Fruit fly (Drosophila melanogaster) whole organism, embryonic: ENCODE data around the gene Vps52.

Experiments
- Adf1 ChIP-seq: fragments of 200-800 bp; sonication (Bioruptor generic); IDR thresholded peaks from 2 replicates; pipeline ENCODE4 v1.3.6; 2022; ENCODE audit warnings: missing biosample characterization, missing genetic modification characterization
- CG10147 ChIP-seq: fragments of 200-800 bp; sonication (Bioruptor generic); optimal IDR thresholded peaks from 2 replicates; lab custom pipeline; 2019; ENCODE audit warnings: missing biosample characterization, mild to moderate bottlenecking, missing genetic modification characterization, moderate library complexity
- CG10979 ChIP-seq: fragments of 200-800 bp; sonication (Bioruptor generic); optimal IDR thresholded peaks from 2 replicates; lab custom pipeline; 2018; ENCODE audit warnings: missing biosample characterization, mild to moderate bottlenecking, missing genetic modification characterization, moderate library complexity
- CG11093 ChIP-seq: fragments of 200-800 bp; sonication (Bioruptor generic); IDR thresholded peaks from 3 replicates; pipeline ENCODE4 v1.3.6; 2022; ENCODE audit warnings: missing biosample characterization, missing genetic modification characterization
- CG1603 ChIP-seq: fragments of 200-800 bp; sonication (Bioruptor generic); optimal IDR thresholded peaks from 2 replicates; lab custom pipeline; 2019; ENCODE audit warnings: missing biosample characterization, mild to moderate bottlenecking, missing genetic modification characterization, moderate library complexity
- CG1647 ChIP-seq: fragments of 200-800 bp; sonication (Bioruptor generic); optimal IDR thresholded peaks from 3 replicates; lab custom pipeline; 2016; ENCODE audit warnings: missing biosample characterization, missing genetic modification characterization
- CG16815 ChIP-seq: fragments of 200-800 bp; sonication (Bioruptor generic); optimal IDR thresholded peaks from 3 replicates; lab custom pipeline; 2017; ENCODE audit warnings: missing biosample characterization, mild to moderate bottlenecking, missing genetic modification characterization
- CG17186 ChIP-seq: fragments of 200-800 bp; sonication (Bioruptor generic); optimal IDR thresholded peaks from 3 replicates; lab custom pipeline; 2017; ENCODE audit warnings: missing biosample characterization, missing genetic modification reagents, missing genetic modification characterization
- CG2116 ChIP-seq: fragments of 200-800 bp; sonication (Bioruptor generic); optimal IDR thresholded peaks from 3 replicates; lab custom pipeline; 2018; ENCODE audit warnings: missing biosample characterization, mild to moderate bottlenecking, missing genetic modification characterization
- CG30403 ChIP-seq: fragments of 200-800 bp; sonication (Bioruptor generic); optimal IDR thresholded peaks from 3 replicates; lab custom pipeline; 2016; ENCODE audit warnings: missing biosample characterization, missing genetic modification characterization
- CG3281 ChIP-seq: fragments of 200-800 bp; sonication (Bioruptor generic); optimal IDR thresholded peaks from 3 replicates; lab custom pipeline; 2017; ENCODE audit warnings: missing biosample characterization, mild to moderate bottlenecking, missing genetic modification characterization
- CG34224 ChIP-seq: fragments of 200-800 bp; sonication (Bioruptor generic); IDR thresholded peaks from 3 replicates; pipeline ENCODE4 v1.3.6; 2022; ENCODE audit warnings: missing biosample characterization, missing genetic modification characterization; ENCODE audit not compliant: partially characterized antibody
- CG3995 ChIP-seq: fragments of 200-800 bp; sonication (Bioruptor generic); optimal IDR thresholded peaks from 3 replicates; lab custom pipeline; 2016; ENCODE audit warnings: missing biosample characterization, missing genetic modification characterization
- CG42726 ChIP-seq: fragments of 200-800 bp; sonication (Bioruptor generic); IDR thresholded peaks from 2 replicates; pipeline ENCODE4 v1.3.6; 2022; ENCODE audit warnings: missing biosample characterization, missing genetic modification characterization; ENCODE audit not compliant: partially characterized antibody
- CG4707 ChIP-seq: fragments of 200-800 bp; sonication (Bioruptor generic); optimal IDR thresholded peaks from 2 replicates; lab custom pipeline; 2018; ENCODE audit warnings: missing biosample characterization, mild to moderate bottlenecking, missing genetic modification characterization, moderate library complexity
- CG9876 ChIP-seq: fragments of 200-800 bp; sonication (Bioruptor generic); optimal IDR thresholded peaks from 2 replicates; lab custom pipeline; 2016; ENCODE audit warnings: missing biosample characterization, missing genetic modification characterization
- Deaf1 ChIP-seq: fragments of 200-800 bp; optimal IDR thresholded peaks from 3 replicates; lab custom pipeline; 2019; ENCODE audit warnings: missing biosample characterization, mild to moderate bottlenecking, missing genetic modification characterization, moderate library complexity
- Drgx ChIP-seq: fragments of 200-800 bp; sonication (Bioruptor generic); IDR thresholded peaks from 2 replicates; pipeline ENCODE4 v1.3.6; 2022; ENCODE audit warnings: missing biosample characterization, missing genetic modification characterization
- E2f1 ChIP-seq: fragments of 200-800 bp; sonication (Bioruptor generic); IDR thresholded peaks from 2 replicates; pipeline ENCODE4 v1.3.6; 2022; ENCODE audit warnings: missing biosample characterization, missing genetic modification characterization
- Elba2 ChIP-seq: fragments of 200-800 bp; sonication (Bioruptor generic); optimal IDR thresholded peaks from 3 replicates; lab custom pipeline; 2016; ENCODE audit warnings: missing biosample characterization, missing genetic modification characterization
- Gsc ChIP-seq: fragments of 200-800 bp; sonication (Bioruptor generic); IDR thresholded peaks from 2 replicates; pipeline ENCODE4 v1.3.6; 2022; ENCODE audit warnings: missing biosample characterization, missing genetic modification characterization
- H2.0 ChIP-seq: fragments of 200-800 bp; sonication (Bioruptor generic); IDR thresholded peaks from 2 replicates; pipeline ENCODE4 v1.3.6; 2022; ENCODE audit warnings: missing biosample characterization, missing genetic modification characterization
- HLH54F ChIP-seq: fragments of 200-800 bp; sonication (Bioruptor generic); optimal IDR thresholded peaks from 3 replicates; lab custom pipeline; 2016; ENCODE audit warnings: missing biosample characterization, missing genetic modification characterization
- Hey ChIP-seq: fragments of 200-800 bp; sonication (Bioruptor generic); optimal IDR thresholded peaks from 3 replicates; lab custom pipeline; 2018; ENCODE audit warnings: missing biosample characterization, mild to moderate bottlenecking, missing genetic modification characterization
- Hr3 ChIP-seq: fragments of 200-800 bp; sonication (Bioruptor generic); optimal IDR thresholded peaks from 3 replicates; lab custom pipeline; 2016; ENCODE audit warnings: missing biosample characterization, missing genetic modification characterization
- MBD-R2 ChIP-seq: fragments of 200-800 bp; sonication (Bioruptor generic); IDR thresholded peaks from 2 replicates; pipeline ENCODE4 v1.3.6; 2022; ENCODE audit warnings: missing biosample characterization, missing genetic modification characterization
- Oli ChIP-seq: fragments of 200-800 bp; sonication (Bioruptor generic); optimal IDR thresholded peaks from 2 replicates; lab custom pipeline; 2018; ENCODE audit warnings: missing biosample characterization, mild to moderate bottlenecking, missing genetic modification characterization, moderate library complexity
- Ptx1 ChIP-seq: fragments of 200-800 bp; sonication (Bioruptor generic); IDR thresholded peaks from 2 replicates; pipeline ENCODE4 v1.3.6; 2022; ENCODE audit warnings: missing biosample characterization, missing genetic modification characterization
- Rfx ChIP-seq: fragments of 200-800 bp; sonication (Bioruptor generic); IDR thresholded peaks from 2 replicates; pipeline ENCODE4 v1.3.6; 2022; ENCODE audit warnings: missing biosample characterization, missing genetic modification characterization
- Usf ChIP-seq: fragments of 200-800 bp; sonication (Bioruptor generic); optimal IDR thresholded peaks from 2 replicates; lab custom pipeline; 2017; ENCODE audit warnings: missing genotype, missing biosample characterization, missing genetic modification characterization
- ash1 ChIP-seq: fragments of 200-800 bp; sonication (Bioruptor generic); optimal IDR thresholded peaks from 2 replicates; lab custom pipeline; 2018; ENCODE audit warnings: missing biosample characterization, mild to moderate bottlenecking, missing genetic modification characterization
- bsh ChIP-seq, 2 experiments: fragments of 200-800 bp; sonication (Bioruptor generic); optimal IDR thresholded peaks; 2 replicates each; lab custom pipeline; 2017 to 2018; ENCODE audit warnings: mild to moderate bottlenecking in 2 of 2, missing biosample characterization in 2 of 2, missing genetic modification characterization in 2 of 2, moderate library complexity in 1 of 2
- dimm ChIP-seq: fragments of 200-800 bp; sonication (Bioruptor generic); IDR thresholded peaks from 2 replicates; pipeline ENCODE4 v1.3.6; 2022; ENCODE audit warnings: missing biosample characterization, missing genetic modification characterization
- eyg ChIP-seq: fragments of 200-800 bp; sonication (Bioruptor generic); optimal IDR thresholded peaks from 3 replicates; lab custom pipeline; 2016; ENCODE audit warnings: missing biosample characterization, missing genetic modification characterization
- fd96Cb ChIP-seq: fragments of 200-800 bp; sonication (Bioruptor generic); optimal IDR thresholded peaks from 2 replicates; lab custom pipeline; 2018; ENCODE audit warnings: missing biosample characterization, mild to moderate bottlenecking, missing genetic modification characterization, moderate library complexity
- fru ChIP-seq: fragments of >200 bp; optimal IDR thresholded peaks from 2 replicates; lab custom pipeline; 2017
- ftz-f1 ChIP-seq: fragments of 200-800 bp; sonication (Bioruptor generic); optimal IDR thresholded peaks from 2 replicates; lab custom pipeline; 2016; ENCODE audit warnings: missing biosample characterization, missing genetic modification characterization
- gcm2 ChIP-seq: fragments of 200-800 bp; sonication (Bioruptor generic); optimal IDR thresholded peaks from 2 replicates; lab custom pipeline; 2016; ENCODE audit warnings: missing biosample characterization, missing genetic modification characterization
- ind ChIP-seq: fragments of 200-800 bp; sonication (Bioruptor generic); optimal IDR thresholded peaks from 3 replicates; lab custom pipeline; 2016; ENCODE audit warnings: missing biosample characterization, missing genetic modification characterization
- ken ChIP-seq: fragments of 200-800 bp; sonication (Bioruptor generic); IDR thresholded peaks from 3 replicates; pipeline ENCODE4 v1.3.6; 2022; ENCODE audit warnings: missing biosample characterization, missing genetic modification characterization
- lov ChIP-seq, 2 experiments: fragments of 200-800 bp in 1 of 2; fragments of >200 bp in 1 of 2; sonication (Bioruptor generic) in 1 of 2; IDR thresholded peaks in 1 of 2; optimal IDR thresholded peaks in 1 of 2; 2 replicates in 1 of 2; 3 replicates in 1 of 2; pipeline versions ENCODE4 v1.3.6 to Lab custom; 2017 to 2022; ENCODE audit warnings: missing biosample characterization in 1 of 2, missing genetic modification characterization in 1 of 2
- org-1 ChIP-seq: fragments of 200-800 bp; sonication (Bioruptor generic); optimal IDR thresholded peaks from 2 replicates; lab custom pipeline; 2017; ENCODE audit warnings: missing biosample characterization, missing genetic modification characterization
- p53 ChIP-seq: fragments of 200-800 bp; sonication (Bioruptor generic); optimal IDR thresholded peaks from 2 replicates; lab custom pipeline; 2016; ENCODE audit warnings: missing biosample characterization, missing genetic modification characterization
- pb ChIP-seq: fragments of 200-800 bp; sonication (Bioruptor generic); optimal IDR thresholded peaks from 3 replicates; lab custom pipeline; 2016; ENCODE audit warnings: missing biosample characterization, missing genetic modification characterization
- pho ChIP-seq: fragments of 200-800 bp; sonication (Bioruptor generic); optimal IDR thresholded peaks from 2 replicates; lab custom pipeline; 2016; ENCODE audit warnings: missing biosample characterization, missing genetic modification characterization
- sqz ChIP-seq: fragments of 200-800 bp; sonication (Bioruptor generic); optimal IDR thresholded peaks from 3 replicates; lab custom pipeline; 2018; ENCODE audit warnings: missing biosample characterization, mild to moderate bottlenecking, missing genetic modification characterization
- tio ChIP-seq: fragments of 200-800 bp; sonication (Bioruptor generic); optimal IDR thresholded peaks from 2 replicates; lab custom pipeline; 2017; ENCODE audit warnings: missing biosample characterization, missing genetic modification characterization, inconsistent platforms
- ttk ChIP-seq: fragments of 200-800 bp; sonication (Bioruptor generic); IDR thresholded peaks from 2 replicates; pipeline ENCODE4 v2.1.2; 2022; ENCODE audit warnings: missing biosample characterization, missing genetic modification characterization
- vnd ChIP-seq: fragments of 200-800 bp; sonication (Bioruptor generic); IDR thresholded peaks from 3 replicates; pipeline ENCODE4 v1.3.6; 2022; ENCODE audit warnings: missing biosample characterization, missing genetic modification characterization; ENCODE audit not compliant: partially characterized antibody
- wdn ChIP-seq: fragments of 200-800 bp; sonication (Bioruptor generic); IDR thresholded peaks from 2 replicates; pipeline ENCODE4 v1.3.6; 2022; ENCODE audit warnings: missing biosample characterization, missing genetic modification characterization

Gene Vps52

dm6 chr2L:5542944-5543515, 19.3 kb upstream of the Vps52 start (continued):
- TF ChIP-seq Hr3 (GFP tag; lab: Kevin White, UChicago) (peak; percentile 50), Elba2 (GFP tag; lab: Kevin White, UChicago) (no peak), vnd (no peak), CG1603 (tag; lab: Kevin White, UChicago) (peak; percentile 63), Ptx1 (GFP tag; lab: Robert Waterston, UW) (peak; percentile 69), Drgx (GFP tag; lab: Robert Waterston, UW) (peak; percentile 68), CG42726 (peak; percentile 54; the same call in 1 of the 2 replicates), Oli (tag; lab: Kevin White, UChicago) (peak; percentile 29), CG11093 (peak; percentile 53; the same call in 1 of the 3 replicates), CG2116 (GFP tag; lab: Kevin White, UChicago) (no peak), lov (optimal IDR thresholded peaks at IDR 0.05; lab: Kevin White, UChicago) (no peak), lov (GFP tag; IDR thresholded peaks at IDR 0.05; lab: Robert Waterston, UW) (0 out of 3 replicates have a peak, but pooled peaks have one; percentile 42), ken (GFP tag; lab: Robert Waterston, UW) (no peak; the same call in 2 of the 3 replicates), bsh (GFP tag; optimal IDR thresholded peaks at IDR 0.05; lab: Kevin White, UChicago) (peak in 1 of 2 experiments; percentile 55), CG10979 (peak; percentile 16), Usf (GFP tag; lab: Kevin White, UChicago) (no peak), E2f1 (GFP tag; lab: Robert Waterston, UW) (no peak), CG3281 (GFP tag; lab: Kevin White, UChicago) (peak; percentile 61), pho (GFP tag; lab: Kevin White, UChicago) (peak; percentile 38), Deaf1 (tag; lab: Kevin White, UChicago) (peak; percentile 66), CG3995 (no peak), HLH54F (peak; percentile 34), Adf1 (GFP tag; lab: Robert Waterston, UW) (peak; percentile 75), ttk (GFP tag; lab: Robert Waterston, UW) (peak; percentile 27; the same call in 1 of the 2 replicates), CG1647 (no peak), CG16815 (GFP tag; lab: Kevin White, UChicago) (no peak), wdn (GFP tag; lab: Robert Waterston, UW) (peak; percentile 60), eyg (GFP tag; lab: Kevin White, UChicago) (no peak), dimm (GFP tag; lab: Robert Waterston, UW) (0 out of 2 replicates have a peak, but pooled peaks have one; percentile 21), fru (lab: Kevin White, UChicago) (no peak), CG34224 (no peak), tio (GFP tag; lab: Kevin White, UChicago) (no peak), fd96Cb (tag; lab: Kevin White, UChicago) (no peak), Rfx (peak; percentile 78), pb (GFP tag; lab: Kevin White, UChicago) (no peak), gcm2 (GFP tag; lab: Kevin White, UChicago) (no peak), MBD-R2 (GFP tag; lab: Robert Waterston, UW) (peak; percentile 25; the same call in 1 of the 2 replicates), CG17186 (GFP tag; lab: Kevin White, UChicago) (no peak), p53 (GFP tag; lab: Kevin White, UChicago) (peak; percentile 61), ftz-f1 (GFP tag; lab: Kevin White, UChicago) (peak; percentile 37), CG4707 (GFP tag; lab: Kevin White, UChicago) (no peak), ash1 (GFP tag; lab: Kevin White, UChicago) (peak; percentile 1), sqz (GFP tag; lab: Kevin White, UChicago) (no peak), CG9876 (peak; percentile 39), CG30403 (GFP tag; lab: Kevin White, UChicago) (peak; percentile 57), org-1 (GFP tag; lab: Kevin White, UChicago) (peak; percentile 30), H2.0 (GFP tag; lab: Robert Waterston, UW) (peak; percentile 42; the same call in 1 of the 2 replicates), ind (GFP tag; lab: Kevin White, UChicago) (peak; percentile 61), CG10147 (GFP tag; lab: Kevin White, UChicago) (peak; percentile 41), Hey (tag; lab: Kevin White, UChicago) (peak; percentile 18), Gsc (GFP tag; lab: Robert Waterston, UW) (no peak)
